Fruit fly (Drosophila melanogaster) whole organism, prepupa: ENCODE measurements around the gene CG9743.
A peak's percentile ranks its signal among the peaks of the same experiment; 100 is the strongest.

Experiments
- Blimp-1 ChIP-seq: fragments of 200-800 bp; sonication (Bioruptor generic); optimal IDR thresholded peaks from 3 replicates; lab custom pipeline; 2017; ENCODE audit warnings: missing biosample characterization, missing genetic modification characterization, mild to moderate bottlenecking, moderate library complexity, missing genetic modification reagents
- CG10631 ChIP-seq: fragments of 200-800 bp; sonication (Bioruptor generic); optimal IDR thresholded peaks from 2 replicates; lab custom pipeline; 2016; ENCODE audit warnings: missing biosample characterization, missing genetic modification characterization
- CG11762 ChIP-seq: fragments of 200-800 bp; sonication (Bioruptor generic); optimal IDR thresholded peaks from 3 replicates; lab custom pipeline; 2016; ENCODE audit warnings: missing biosample characterization, missing genetic modification characterization; ENCODE audit not compliant: insufficient read depth
- CG15336 ChIP-seq: fragments of 200-800 bp; sonication (Bioruptor generic); IDR thresholded peaks from 2 replicates; pipeline ENCODE4 v1.3.6; 2022; ENCODE audit warnings: missing biosample characterization, missing genetic modification characterization
- CG31627 ChIP-seq: fragments of 200-800 bp; sonication (Bioruptor generic); optimal IDR thresholded peaks from 3 replicates; lab custom pipeline; 2016; ENCODE audit warnings: missing biosample characterization, missing genetic modification characterization
- CG34406 ChIP-seq: fragments of 200-800 bp; sonication (Bioruptor generic); optimal IDR thresholded peaks from 3 replicates; lab custom pipeline; 2016; ENCODE audit warnings: missing biosample characterization, missing genetic modification characterization
- CG6854 ChIP-seq: fragments of 200-800 bp; sonication (Bioruptor generic); optimal IDR thresholded peaks from 2 replicates; lab custom pipeline; 2017; ENCODE audit warnings: missing biosample characterization, mild to moderate bottlenecking, missing genetic modification characterization
- CG8632 ChIP-seq: fragments of 200-800 bp; sonication (Bioruptor generic); optimal IDR thresholded peaks from 3 replicates; lab custom pipeline; 2016; ENCODE audit warnings: missing biosample characterization, missing genetic modification characterization
- Eip78C ChIP-seq: fragments of 200-800 bp; sonication (Bioruptor generic); peaks from one replicate; lab custom pipeline; 2016; ENCODE audit warnings: missing biosample characterization, missing genetic modification characterization
- Smox ChIP-seq: fragments of 200-800 bp; sonication (Bioruptor generic); optimal IDR thresholded peaks from 3 replicates; lab custom pipeline; 2016; ENCODE audit warnings: missing biosample characterization, missing genetic modification characterization
- Sox14 ChIP-seq: fragments of 200-800 bp; sonication (Bioruptor generic); optimal IDR thresholded peaks from 3 replicates; lab custom pipeline; 2016; ENCODE audit warnings: missing biosample characterization, missing genetic modification characterization
- eg ChIP-seq: fragments of 200-800 bp; sonication (Bioruptor generic); IDR thresholded peaks from 3 replicates; pipeline ENCODE4 v1.3.6; 2022; ENCODE audit warnings: missing biosample characterization, missing genetic modification characterization
- topi ChIP-seq: fragments of 200-800 bp; sonication (Bioruptor generic); optimal IDR thresholded peaks from 3 replicates; lab custom pipeline; 2016; ENCODE audit warnings: missing biosample characterization, missing genetic modification characterization

DNA sequence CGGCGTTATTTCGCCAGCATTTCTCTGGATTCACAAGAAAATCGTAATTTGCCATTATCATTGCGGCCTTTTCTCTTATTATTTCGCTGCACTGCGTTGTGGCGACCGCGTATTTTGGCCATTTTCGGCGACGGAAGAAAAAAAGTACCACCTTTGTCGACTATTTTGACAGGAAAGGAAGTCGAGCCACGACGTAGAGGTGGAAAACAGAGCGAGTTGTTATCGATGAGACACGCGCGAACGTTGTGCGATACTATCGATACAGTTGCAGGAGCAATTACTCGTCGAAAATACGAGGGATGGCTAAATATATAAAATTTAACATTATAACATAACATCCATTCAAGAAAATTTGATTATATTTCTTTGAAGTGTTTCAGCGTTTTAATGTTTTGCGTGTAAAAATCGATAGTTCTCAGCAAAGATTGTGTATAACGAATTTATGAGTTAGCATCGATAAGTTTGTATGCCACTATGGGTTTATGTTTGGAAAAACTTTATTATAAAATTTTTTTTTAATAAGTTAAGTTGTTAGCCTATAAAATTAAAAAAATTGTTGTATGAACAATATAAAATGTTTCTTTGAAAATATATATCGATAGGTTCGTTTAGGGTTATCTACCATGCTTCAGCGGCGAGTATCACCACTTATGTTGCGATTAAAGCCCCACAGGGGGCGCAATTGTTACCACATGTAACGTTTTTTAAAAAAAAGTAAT, 6.1 kb upstream of the CG9743 start, which contains the start of gene RpS7:
- TF ChIP-seq CG6854 = peak; percentile 94
- peak; percentile 43 for TF ChIP-seq CG11762
- TF ChIP-seq Sox14 (GFP tag; lab: Kevin White, UChicago) = peak; percentile 30
- peak; percentile 79 for TF ChIP-seq eg (GFP tag; lab: Robert Waterston, UW)
- peak; percentile 46 for TF ChIP-seq Smox (GFP tag; lab: Kevin White, UChicago)
- peak; percentile 56 for TF ChIP-seq CG10631 (GFP tag; lab: Kevin White, UChicago)
- peak; percentile 71 for TF ChIP-seq CG34406 (GFP tag; lab: Kevin White, UChicago)
- TF ChIP-seq CG15336 (GFP tag; lab: Robert Waterston, UW) = no peak; the same call in 1 of the 2 replicates
- peak; percentile 49 for TF ChIP-seq Blimp-1
- TF ChIP-seq CG8632 (GFP tag; lab: Kevin White, UChicago) = peak; percentile 59
- peak; percentile 73 for TF ChIP-seq topi (GFP tag; lab: Kevin White, UChicago)
- peak; percentile 47 for TF ChIP-seq CG31627 (GFP tag; lab: Kevin White, UChicago)
- TF ChIP-seq Eip78C (GFP tag; lab: Kevin White, UChicago) = peak; percentile 89
